Fruit fly (Drosophila melanogaster): ENCODE measurements around the gene kirre.
A peak's percentile ranks its signal among the peaks of the same experiment; 100 is the strongest.

kirre gene

DNA sequence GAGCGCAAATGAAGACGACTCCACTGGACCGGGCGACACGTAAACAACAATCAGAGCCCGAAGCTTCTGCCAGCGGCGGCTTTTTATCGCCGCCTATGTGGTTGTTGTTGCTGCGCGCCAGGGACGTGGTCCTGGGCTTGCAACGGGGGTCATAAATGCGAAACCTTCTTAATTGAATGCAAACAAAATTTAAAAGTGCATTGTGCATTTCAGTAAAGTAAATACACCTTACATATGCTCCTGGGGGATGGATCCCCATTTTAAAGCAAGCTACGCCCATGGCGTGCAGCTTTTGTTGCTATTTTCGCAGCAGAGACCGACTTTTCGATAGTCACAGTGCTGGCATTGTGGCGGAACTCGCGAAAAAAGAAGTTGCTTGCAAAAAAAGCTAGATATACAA lies 36.5 kb upstream of the kirre start, which contains the start of gene Ugalt:
Ugalt (minus strand) TSS at position 160 of the 400 bp plus-strand sequence.
- TF ChIP-seq fru (GFP tag; optimal IDR thresholded peaks at IDR 0.05) (peak; percentile 100), CG9705 (GFP tag; optimal IDR thresholded peaks at IDR 0.05) (peak; percentile 100), Jra (GFP tag; optimal IDR thresholded peaks at IDR 0.05) (peak; percentile 100), sage (GFP tag; optimal IDR thresholded peaks at IDR 0.05) (peak; percentile 100), CG32264 (GFP tag; optimal IDR thresholded peaks at IDR 0.05) (peak; percentile 100), OdsH (GFP tag; optimal IDR thresholded peaks at IDR 0.05) (peak; percentile 100), dmrt93B (GFP tag; optimal IDR thresholded peaks at IDR 0.05) (peak; percentile 100), Hnf4 (GFP tag; optimal IDR thresholded peaks at IDR 0.05) (peak; percentile 100), woc (GFP tag; optimal IDR thresholded peaks at IDR 0.05) (peak; percentile 100), foxo (GFP tag; optimal IDR thresholded peaks at IDR 0.05) (peak; percentile 100), dl (GFP tag; optimal IDR thresholded peaks at IDR 0.05; ENCODE audit: insufficient read depth in 1 of 2, partially characterized antibody in 2 of 2) (no peak), br (GFP tag; optimal IDR thresholded peaks at IDR 0.05) (peak; percentile 100), psq (GFP tag; optimal IDR thresholded peaks at IDR 0.05) (peak; percentile 100), Sp1 (GFP tag; optimal IDR thresholded peaks at IDR 0.05) (peak; percentile 100), usp (GFP tag; optimal IDR thresholded peaks at IDR 0.05) (peak; percentile 53), Abd-B (GFP tag; optimal IDR thresholded peaks at IDR 0.05) (no peak), pan (optimal IDR thresholded peaks at IDR 0.05) (no peak), Dif (GFP tag; optimal IDR thresholded peaks at IDR 0.05; ENCODE audit: partially characterized antibody) (no peak), HLH106 (tag; optimal IDR thresholded peaks at IDR 0.05) (peak; percentile 100), ey (GFP tag; optimal IDR thresholded peaks at IDR 0.05) (peak; percentile 100), Hr78 (GFP tag; optimal IDR thresholded peaks at IDR 0.05) (no peak), N (GFP tag; optimal IDR thresholded peaks at IDR 0.05) (no peak), dsf (GFP tag; optimal IDR thresholded peaks at IDR 0.05; ENCODE audit: borderline replicate concordance) (peak; percentile 99), Vsx2 (GFP tag; optimal IDR thresholded peaks at IDR 0.05; ENCODE audit: partially characterized antibody) (no peak), lola (GFP tag; optimal IDR thresholded peaks at IDR 0.05) (no peak), brk (GFP tag; optimal IDR thresholded peaks at IDR 0.05) (no peak), GATAd (GFP tag; optimal IDR thresholded peaks at IDR 0.05) (peak; percentile 100), jim (GFP tag; optimal IDR thresholded peaks at IDR 0.05) (peak; percentile 99), rgr (GFP tag; optimal IDR thresholded peaks at IDR 0.05) (peak; percentile 100), tai (GFP tag; optimal IDR thresholded peaks at IDR 0.05) (no peak), Rel (GFP tag; optimal IDR thresholded peaks at IDR 0.05) (peak; percentile 100), Rel (tag; optimal IDR thresholded peaks at IDR 0.05) (peak; percentile 99), sv (GFP tag; optimal IDR thresholded peaks at IDR 0.05) (peak; percentile 100), Mio (GFP tag; optimal IDR thresholded peaks at IDR 0.05) (peak; percentile 99), Hr83 (GFP tag; optimal IDR thresholded peaks at IDR 0.05; ENCODE audit: poor library complexity, severe bottlenecking) (peak; percentile 100), Myc (optimal IDR thresholded peaks at IDR 0.05) (no peak), Dfd (GFP tag; optimal IDR thresholded peaks at IDR 0.05) (peak; percentile 97), h (GFP tag; optimal IDR thresholded peaks at IDR 0.05) (peak; percentile 100), CrebA (GFP tag; optimal IDR thresholded peaks at IDR 0.05; ENCODE audit: borderline replicate concordance) (no peak)

DNA sequence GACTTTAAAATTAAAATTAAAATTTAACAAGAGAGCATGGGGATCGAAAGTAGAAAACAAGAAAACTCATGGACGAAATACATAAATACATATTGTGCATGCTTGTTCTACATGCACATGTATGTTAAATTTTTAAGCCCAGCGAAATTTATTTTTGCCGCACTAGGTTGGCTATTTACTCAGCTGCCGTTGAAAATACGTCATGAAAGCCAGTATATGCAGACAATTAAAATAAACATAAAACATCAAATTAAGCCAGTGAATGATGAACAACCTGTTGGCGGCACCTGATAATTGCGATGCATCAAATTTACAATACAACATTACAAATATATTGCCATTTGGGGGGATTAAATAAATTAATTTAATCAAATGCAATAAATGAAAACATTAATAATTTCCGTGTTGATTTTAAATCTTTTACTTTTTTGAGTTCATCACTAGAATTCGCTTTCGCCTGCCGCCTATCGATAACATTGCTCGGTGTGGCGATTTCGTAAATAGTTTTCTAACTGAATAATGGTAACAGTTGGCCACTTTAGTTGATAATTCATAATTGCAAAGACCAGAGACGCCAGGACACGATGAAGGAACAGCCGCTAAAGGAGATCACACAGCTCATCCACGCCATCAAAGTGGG lies 35.9 kb upstream of the kirre start, which contains the start of gene eIF2Bbeta:
eIF2Bbeta (plus strand) TSS at position 438 of the 640 bp plus-strand sequence.
- TF ChIP-seq h (GFP tag; optimal IDR thresholded peaks at IDR 0.05), result no peak
- no peak for TF ChIP-seq Vsx2 (GFP tag; optimal IDR thresholded peaks at IDR 0.05; ENCODE audit: partially characterized antibody)
- TF ChIP-seq ey (GFP tag; optimal IDR thresholded peaks at IDR 0.05), result no peak
- no peak for TF ChIP-seq Abd-B (GFP tag; optimal IDR thresholded peaks at IDR 0.05)
- no peak for TF ChIP-seq tai (GFP tag; optimal IDR thresholded peaks at IDR 0.05)
- no peak for TF ChIP-seq Sp1 (GFP tag; optimal IDR thresholded peaks at IDR 0.05)
- peak; percentile 93 for TF ChIP-seq Myc (optimal IDR thresholded peaks at IDR 0.05)
- no peak for TF ChIP-seq CrebA (GFP tag; optimal IDR thresholded peaks at IDR 0.05; ENCODE audit: borderline replicate concordance)

All from whole organism, wandering third instar larva.